Fruit fly (Drosophila melanogaster) whole organism, pupa: Measurements from ENCODE around the gene kraken.

Experiments
- CG10348 ChIP-seq: fragments of 200-800 bp; sonication (Bioruptor generic); IDR thresholded peaks from 2 replicates; pipeline ENCODE4 v1.3.6; 2022; ENCODE audit warnings: missing biosample characterization, missing genetic modification characterization
- CG12605 ChIP-seq: fragments of 200-800 bp; sonication (Bioruptor generic); IDR thresholded peaks from 2 replicates; pipeline ENCODE4 v1.3.6; 2022; ENCODE audit warnings: missing biosample characterization, missing genetic modification characterization
- CG13204 ChIP-seq: fragments of 200-800 bp; sonication (Bioruptor generic); optimal IDR thresholded peaks from 2 replicates; lab custom pipeline; 2018; ENCODE audit warnings: missing biosample characterization, mild to moderate bottlenecking, missing genetic modification characterization, moderate library complexity
- CG14655 ChIP-seq: fragments of 200-800 bp; sonication (Bioruptor generic); optimal IDR thresholded peaks from 3 replicates; lab custom pipeline; 2017; ENCODE audit warnings: mild to moderate bottlenecking, missing biosample characterization, missing genetic modification reagents, missing genetic modification characterization
- CG15710 ChIP-seq: fragments of 200-800 bp; sonication (Bioruptor generic); optimal IDR thresholded peaks from 2 replicates; lab custom pipeline; 2018; ENCODE audit warnings: missing biosample characterization, mild to moderate bottlenecking, missing genetic modification characterization, moderate library complexity
- CG17806 ChIP-seq: fragments of 200-800 bp; sonication (Bioruptor generic); optimal IDR thresholded peaks from 2 replicates; lab custom pipeline; 2018; ENCODE audit warnings: missing biosample characterization, mild to moderate bottlenecking, missing genetic modification characterization, moderate library complexity
- CG32121 ChIP-seq: fragments of 200-800 bp; sonication (Bioruptor generic); IDR thresholded peaks from 2 replicates; pipeline ENCODE4 v1.3.6; 2022; ENCODE audit warnings: missing biosample characterization, missing genetic modification characterization
- CG34367 ChIP-seq: fragments of 200-800 bp; sonication (Bioruptor generic); optimal IDR thresholded peaks from 2 replicates; lab custom pipeline; 2018; ENCODE audit warnings: missing biosample characterization, mild to moderate bottlenecking, missing genetic modification characterization
- CG4496 ChIP-seq: fragments of 200-800 bp; sonication (Bioruptor generic); IDR thresholded peaks from 3 replicates; pipeline ENCODE4 v1.3.6; 2022; ENCODE audit warnings: missing biosample characterization, missing genetic modification characterization
- CG8159 ChIP-seq: fragments of 200-800 bp; sonication (Bioruptor generic); optimal IDR thresholded peaks from 3 replicates; lab custom pipeline; 2018; ENCODE audit warnings: missing biosample characterization, mild to moderate bottlenecking, missing genetic modification characterization, moderate library complexity
- CG8301 ChIP-seq: fragments of 200-800 bp; sonication (Bioruptor generic); optimal IDR thresholded peaks from 2 replicates; lab custom pipeline; 2018; ENCODE audit warnings: missing biosample characterization, mild to moderate bottlenecking, missing genetic modification characterization
- CG9948 ChIP-seq: fragments of 200-800 bp; sonication (Bioruptor generic); optimal IDR thresholded peaks from 2 replicates; lab custom pipeline; 2018; ENCODE audit warnings: missing biosample characterization, mild to moderate bottlenecking, missing genetic modification characterization, moderate library complexity
- D1 ChIP-seq: fragments of 200-800 bp; sonication (Bioruptor generic); optimal IDR thresholded peaks from 2 replicates; lab custom pipeline; 2018; ENCODE audit warnings: missing biosample characterization, mild to moderate bottlenecking, missing genetic modification characterization, moderate library complexity
- EcR ChIP-seq: fragments of 200-800 bp; sonication (Bioruptor generic); optimal IDR thresholded peaks from 3 replicates; lab custom pipeline; 2019; ENCODE audit warnings: missing biosample characterization, missing genetic modification characterization, mild to moderate bottlenecking, moderate library complexity, missing genetic modification reagents
- Ets98B ChIP-seq: fragments of 200-800 bp; sonication (Bioruptor generic); IDR thresholded peaks from 2 replicates; pipeline ENCODE4 v1.3.6; 2022; ENCODE audit warnings: missing biosample characterization, missing genetic modification characterization
- Pif1A ChIP-seq: fragments of 200-800 bp; sonication (Bioruptor generic); optimal IDR thresholded peaks from 3 replicates; lab custom pipeline; 2016; ENCODE audit warnings: missing biosample characterization, missing genetic modification characterization
- Pif1B ChIP-seq: fragments of 200-800 bp; sonication (Bioruptor generic); optimal IDR thresholded peaks from 3 replicates; lab custom pipeline; 2016; ENCODE audit warnings: missing biosample characterization, missing genetic modification characterization
- Snoo ChIP-seq: fragments of 200-800 bp; sonication (Bioruptor generic); optimal IDR thresholded peaks from 3 replicates; lab custom pipeline; 2017; ENCODE audit warnings: missing biosample characterization, mild to moderate bottlenecking, missing genetic modification characterization, inconsistent platforms
- fd96Ca ChIP-seq: fragments of 200-800 bp; sonication (Bioruptor generic); IDR thresholded peaks from 3 replicates; pipeline ENCODE4 v1.3.6; 2022; ENCODE audit warnings: missing biosample characterization, missing genetic modification characterization
- gl ChIP-seq: fragments of 200-800 bp; sonication (Bioruptor generic); optimal IDR thresholded peaks from 2 replicates; lab custom pipeline; 2018; ENCODE audit warnings: missing biosample characterization, mild to moderate bottlenecking, missing genetic modification characterization
- rn ChIP-seq: fragments of 200-800 bp; sonication (Bioruptor generic); IDR thresholded peaks from 2 replicates; pipeline ENCODE4 v1.3.6; 2022; ENCODE audit warnings: missing biosample characterization, missing genetic modification characterization

Gene kraken

dm6 chr2L:821242-821985 lies 31.2 kb upstream of the kraken start, which contains the start of gene CG3662:
Gene CG3662, plus strand, starts transcription at chr2L:821289.
- TF ChIP-seq CG8301 (tag; lab: Kevin White, UChicago) (no peak), CG14655 (GFP tag; lab: Kevin White, UChicago) (no peak), Pif1B (GFP tag; lab: Kevin White, UChicago) (no peak), CG4496 (GFP tag; lab: Robert Waterston, UW) (0 out of 3 replicates have a peak, but pooled peaks have one; percentile 36), CG34367 (no peak)

- TF ChIP-seq CG8301 (tag; lab: Kevin White, UChicago) (no peak), CG8159 (tag; lab: Kevin White, UChicago) (peak; percentile 88)
Measured at dm6 chr2L:821986-822711, 30.4 kb upstream of the kraken start.

dm6 chr2L:825768-826263 lies 26.8 kb upstream of the kraken start, which contains the start of the genes CG3862 and dock:
Gene CG3862, minus strand, starts transcription at chr2L:825861.
Gene dock, plus strand, starts transcription at chr2L:825969.
- TF ChIP-seq Ets98B (GFP tag; lab: Robert Waterston, UW) (peak; percentile 50; the same call in 1 of the 2 replicates), CG8301 (tag; lab: Kevin White, UChicago) (no peak), CG8159 (tag; lab: Kevin White, UChicago) (peak; percentile 32), CG32121 (GFP tag; lab: Robert Waterston, UW) (no peak), Pif1A (GFP tag; lab: Kevin White, UChicago) (no peak), CG13204 (GFP tag; lab: Kevin White, UChicago) (no peak), CG34367 (no peak), EcR (GFP tag; lab: Kevin White, UChicago) (peak; percentile 92), CG15710 (tag; lab: Kevin White, UChicago) (peak; percentile 23), D1 (tag; lab: Kevin White, UChicago) (no peak), rn (GFP tag; lab: Robert Waterston, UW) (no peak), fd96Ca (GFP tag; lab: Robert Waterston, UW) (peak; percentile 55; the same call in 2 of the 3 replicates), CG12605 (GFP tag; lab: Robert Waterston, UW) (0 out of 2 replicates have a peak, but pooled peaks have one; percentile 23), CG14655 (GFP tag; lab: Kevin White, UChicago) (no peak), CG17806 (tag; lab: Kevin White, UChicago) (no peak), CG10348 (GFP tag; lab: Robert Waterston, UW) (no peak), Pif1B (GFP tag; lab: Kevin White, UChicago) (no peak), Snoo (peak; percentile 4), gl (tag; lab: Kevin White, UChicago) (peak; percentile 2), CG9948 (no peak), CG4496 (GFP tag; lab: Robert Waterston, UW) (peak; percentile 58)

dm6 chr2L:826388-826787 lies 26.2 kb upstream of the kraken start:
- TF ChIP-seq fd96Ca (GFP tag; lab: Robert Waterston, UW): no peak
- TF ChIP-seq CG10348 (GFP tag; lab: Robert Waterston, UW): no peak
- TF ChIP-seq gl (tag; lab: Kevin White, UChicago): no peak

- TF ChIP-seq CG10348 (GFP tag; lab: Robert Waterston, UW) (no peak), CG32121 (GFP tag; lab: Robert Waterston, UW) (no peak), CG12605 (GFP tag; lab: Robert Waterston, UW) (0 out of 2 replicates have a peak, but pooled peaks have one; percentile 18)
Measured at dm6 chr2L:827049-827448, 25.5 kb upstream of the kraken start.

dm6 chr2L:827516-828362 lies 24.8 kb upstream of the kraken start:
- TF ChIP-seq CG4496 (GFP tag; lab: Robert Waterston, UW) (no peak), CG9948 (peak; percentile 26), Pif1B (GFP tag; lab: Kevin White, UChicago) (no peak), fd96Ca (GFP tag; lab: Robert Waterston, UW) (no peak), Ets98B (GFP tag; lab: Robert Waterston, UW) (0 out of 2 replicates have a peak, but pooled peaks have one; percentile 8), CG15710 (tag; lab: Kevin White, UChicago) (peak; percentile 23), EcR (GFP tag; lab: Kevin White, UChicago) (peak; percentile 27), CG8301 (tag; lab: Kevin White, UChicago) (no peak)
